Fruit fly (Drosophila melanogaster): ENCODE data around the gene Sirt7.
A peak's percentile ranks its signal among the peaks of the same experiment; 100 is the strongest.

Sirt7 gene

dm6 chr3R:29082511-29083296 is 27.0 kb downstream of the Sirt7 start (continued):
- TF ChIP-seq grau (tag; optimal IDR thresholded peaks at IDR 0.05) (peak; percentile 5), CG6683 (GFP tag; optimal IDR thresholded peaks at IDR 0.05) (no peak), gem (tag; optimal IDR thresholded peaks at IDR 0.05) (peak; percentile 9), CG1792 (GFP tag; optimal IDR thresholded peaks at IDR 0.05) (no peak)

dm6 chr3R:29083459-29084457 is 28.0 kb downstream of the Sirt7 start:
- no peak for TF ChIP-seq CG30403 (GFP tag; optimal IDR thresholded peaks at IDR 0.05)
- TF ChIP-seq bsh (GFP tag; optimal IDR thresholded peaks at IDR 0.05): peak; percentile 13 to 44
- TF ChIP-seq Sry-β (GFP tag; optimal IDR thresholded peaks at IDR 0.05): peak; percentile 35
- TF ChIP-seq CTCF (GFP tag; optimal IDR thresholded peaks at IDR 0.05): peak; percentile 29
- no peak for TF ChIP-seq fd96Cb (tag; optimal IDR thresholded peaks at IDR 0.05)
- peak; percentile 26 for TF ChIP-seq CG18262 (tag; optimal IDR thresholded peaks at IDR 0.05)
- TF ChIP-seq CG10321 (GFP tag; IDR thresholded peaks at IDR 0.05): peak; percentile 48; the same call in 1 of the 2 replicates
- peak; percentile 29; the same call in 1 of the 2 replicates for TF ChIP-seq crol (GFP tag; IDR thresholded peaks at IDR 0.05)
- TF ChIP-seq CG15696 (tag; optimal IDR thresholded peaks at IDR 0.05): peak; percentile 6
- no peak for TF ChIP-seq Side (GFP tag; optimal IDR thresholded peaks at IDR 0.05)
- no peak for TF ChIP-seq mam (GFP tag; optimal IDR thresholded peaks at IDR 0.05)
- TF ChIP-seq Jarid2 (GFP tag; optimal IDR thresholded peaks at IDR 0.05): no peak
- TF ChIP-seq Drgx (GFP tag; IDR thresholded peaks at IDR 0.05): 0 out of 2 replicates have a peak, but pooled peaks have one; percentile 8
- peak; percentile 10 for TF ChIP-seq odd (GFP tag; optimal IDR thresholded peaks at IDR 0.05)
- TF ChIP-seq CG16863 (GFP tag; optimal IDR thresholded peaks at IDR 0.05): no peak
- TF ChIP-seq Lim3 (GFP tag; IDR thresholded peaks at IDR 0.05): no peak
- no peak for TF ChIP-seq Hr39 (optimal IDR thresholded peaks at IDR 0.05)
- TF ChIP-seq gsb (GFP tag; IDR thresholded peaks at IDR 0.05): no peak
- TF ChIP-seq tx (GFP tag; optimal IDR thresholded peaks at IDR 0.05): no peak
- TF ChIP-seq chm (GFP tag; IDR thresholded peaks at IDR 0.05): no peak
- TF ChIP-seq Hr78 (GFP tag; optimal IDR thresholded peaks at IDR 0.05): peak in 1 of 2 experiments; percentile 22
- TF ChIP-seq kni (GFP tag; optimal IDR thresholded peaks at IDR 0.05): peak; percentile 37
- TF ChIP-seq HLH4C (GFP tag; IDR thresholded peaks at IDR 0.05; ENCODE audit: partially characterized antibody): no peak
- no peak for TF ChIP-seq CG8478 (optimal IDR thresholded peaks at IDR 0.05)
- TF ChIP-seq CG7556 (GFP tag; optimal IDR thresholded peaks at IDR 0.05): no peak
- peak; percentile 30 for TF ChIP-seq CG17568 (GFP tag; optimal IDR thresholded peaks at IDR 0.05)
- peak; percentile 50; the same call in 2 of the 3 replicates for TF ChIP-seq ci (GFP tag; IDR thresholded peaks at IDR 0.05)
- TF ChIP-seq dmrt99B (tag; optimal IDR thresholded peaks at IDR 0.05): peak; percentile 14
- TF ChIP-seq nau (GFP tag; optimal IDR thresholded peaks at IDR 0.05): peak; percentile 68
- TF ChIP-seq sna (GFP tag; IDR thresholded peaks at IDR 0.05; ENCODE audit: partially characterized antibody): no peak
- peak; percentile 83 for TF ChIP-seq pfk (GFP tag; optimal IDR thresholded peaks at IDR 0.05)
- no peak for TF ChIP-seq Lpt (GFP tag; optimal IDR thresholded peaks at IDR 0.05)
- TF ChIP-seq Stat92E (GFP tag; optimal IDR thresholded peaks at IDR 0.05): peak in 1 of 3 experiments; percentile 36
- peak; percentile 89 for TF ChIP-seq twi (tag; optimal IDR thresholded peaks at IDR 0.05)
- no peak for TF ChIP-seq CG13624 (GFP tag; optimal IDR thresholded peaks at IDR 0.05)
- TF ChIP-seq CG12071 (GFP tag; optimal IDR thresholded peaks at IDR 0.05): peak; percentile 45
- TF ChIP-seq exex (tag; optimal IDR thresholded peaks at IDR 0.05): no peak
- no peak for TF ChIP-seq Kr (GFP tag; optimal IDR thresholded peaks at IDR 0.05)
- peak; percentile 17 for TF ChIP-seq CrebB (tag; optimal IDR thresholded peaks at IDR 0.05)
- TF ChIP-seq vnd (GFP tag; IDR thresholded peaks at IDR 0.05; ENCODE audit: partially characterized antibody): no peak
- TF ChIP-seq fu2 (GFP tag; optimal IDR thresholded peaks at IDR 0.05): no peak

All from whole organism, embryonic.